Worm (Caenorhabditis elegans) whole organism, L1 larva: ENCODE data around the gene E04D5.5.
A peak's percentile ranks its signal among the peaks of the same experiment; 100 is the strongest.

ENCODE experiments used
- Y116A8C.19 ChIP-seq: sonication (generic microtip); optimal IDR thresholded peaks from 2 replicates; lab custom pipeline; 2016; ENCODE audit warnings: missing compliant biosample characterization, missing genetic modification characterization, borderline replicate concordance
- aha-1 ChIP-seq: fragments of 150-350 bp; optimal IDR thresholded peaks from 2 replicates; lab custom pipeline; 2014; ENCODE audit warnings: missing biosample characterization, missing genetic modification characterization
- blmp-1 ChIP-seq: fragments of 150-350 bp; optimal IDR thresholded peaks from 2 replicates; lab custom pipeline; 2014; ENCODE audit warnings: missing biosample characterization, missing genetic modification characterization
- ceh-63 ChIP-seq: fragments of 200-800 bp; sonication (Bioruptor generic); optimal IDR thresholded peaks from 2 replicates; lab custom pipeline; 2018; ENCODE audit warnings: mild to moderate bottlenecking, missing genetic modification characterization, missing compliant biosample characterization
- ces-1 ChIP-seq: fragments of 150-350 bp; optimal IDR thresholded peaks from 2 replicates; lab custom pipeline; 2014; ENCODE audit warnings: missing biosample characterization, missing genetic modification reagents, missing genetic modification characterization
- dpl-1 ChIP-seq, 3 experiments: fragments of 150-350 bp in 2 of 3; sonication (generic microtip) in 1 of 3; optimal IDR thresholded peaks; 2 replicates each; lab custom pipeline; 2014 to 2017; ENCODE audit warnings: missing biosample characterization in 3 of 3, missing genetic modification characterization in 3 of 3, missing genetic modification reagents in 3 of 3
- efl-1 ChIP-seq, 4 experiments: fragments of 150-350 bp; optimal IDR thresholded peaks in 3 of 4; peaks in 1 of 4; 1 replicate in 1 of 4; 2 replicates in 3 of 4; lab custom pipeline; 2014; ENCODE audit warnings: missing biosample characterization in 2 of 4, missing genetic modification characterization in 2 of 4, missing genetic modification reagents in 2 of 4
- elt-2 ChIP-seq: sonication (generic microtip); optimal IDR thresholded peaks from 2 replicates; lab custom pipeline; 2016; ENCODE audit warnings: missing genetic modification characterization, mild to moderate bottlenecking, inconsistent platforms, missing compliant biosample characterization, missing genetic modification reagents
- elt-3 ChIP-seq, 6 experiments: fragments of 150-350 bp in 1 of 6; sonication (generic microtip); optimal IDR thresholded peaks; 2 replicates each; lab custom pipeline; 2017 to 2018; ENCODE audit warnings: missing biosample characterization in 6 of 6, missing genetic modification characterization in 6 of 6, inconsistent platforms in 1 of 6
- ets-5 ChIP-seq: fragments of 200-800 bp; sonication (Bioruptor generic); IDR thresholded peaks from 2 replicates; pipeline ENCODE4 v1.3.6; 2022; ENCODE audit warnings: missing genetic modification characterization, missing compliant biosample characterization
- fkh-10 ChIP-seq: sonication (generic microtip); optimal IDR thresholded peaks from 2 replicates; lab custom pipeline; 2017; ENCODE audit warnings: missing biosample characterization, missing genetic modification reagents, missing genetic modification characterization
- fkh-4 ChIP-seq: sonication (generic microtip); optimal IDR thresholded peaks from 2 replicates; lab custom pipeline; 2016; ENCODE audit warnings: missing compliant biosample characterization, missing genetic modification characterization, borderline replicate concordance
- fos-1 ChIP-seq: fragments of 150-350 bp; optimal IDR thresholded peaks from 2 replicates; lab custom pipeline; 2014; ENCODE audit warnings: missing biosample characterization, missing genetic modification characterization
- grh-1 ChIP-seq: fragments of 200-800 bp; sonication (Bioruptor generic); IDR thresholded peaks from 2 replicates; pipeline ENCODE4 v1.3.6; 2022; ENCODE audit warnings: missing genetic modification reagents, missing genetic modification characterization, missing compliant biosample characterization
- irx-1 ChIP-seq: sonication (generic microtip); optimal IDR thresholded peaks from 2 replicates; lab custom pipeline; 2016; ENCODE audit warnings: missing genetic modification characterization, missing compliant biosample characterization
- jun-1 ChIP-seq: fragments of 150-350 bp; optimal IDR thresholded peaks from 2 replicates; lab custom pipeline; 2014; ENCODE audit warnings: missing biosample characterization, missing genetic modification reagents, missing genetic modification characterization
- lin-14 ChIP-seq: fragments of 200-800 bp; sonication (Bioruptor generic); optimal IDR thresholded peaks from 2 replicates; lab custom pipeline; 2018; ENCODE audit warnings: mild to moderate bottlenecking, missing genetic modification characterization, moderate library complexity, missing compliant biosample characterization
- lin-35 ChIP-seq, 2 experiments: fragments of 150-350 bp; optimal IDR thresholded peaks; 2 replicates each; lab custom pipeline; 2014; ENCODE audit warnings: missing biosample characterization in 2 of 2, missing genetic modification characterization in 2 of 2, missing genetic modification reagents in 2 of 2
- lin-39 ChIP-seq: fragments of 150-350 bp; optimal IDR thresholded peaks from 2 replicates; lab custom pipeline; 2014; ENCODE audit warnings: missing biosample characterization, missing genetic modification reagents, missing genetic modification characterization
- lsy-2 ChIP-seq, 2 experiments: fragments of 150-350 bp; optimal IDR thresholded peaks; 2 replicates each; lab custom pipeline; 2014; ENCODE audit warnings: missing biosample characterization in 2 of 2, missing genetic modification characterization in 2 of 2
- mab-9 ChIP-seq: fragments of 200-800 bp; sonication (Bioruptor generic); IDR thresholded peaks from 2 replicates; pipeline ENCODE4 v1.3.6; 2022; ENCODE audit warnings: missing genetic modification reagents, missing genetic modification characterization, missing compliant biosample characterization
- mdl-1 ChIP-seq, 2 experiments: fragments of 150-350 bp; optimal IDR thresholded peaks; 2 replicates each; lab custom pipeline; 2014 to 2017; ENCODE audit warnings: missing biosample characterization in 2 of 2, missing genetic modification characterization in 2 of 2, inconsistent platforms in 1 of 2
- mep-1 ChIP-seq: fragments of 150-350 bp; optimal IDR thresholded peaks from 2 replicates; lab custom pipeline; 2014; ENCODE audit warnings: missing biosample characterization, missing genetic modification characterization
- nhr-12 ChIP-seq: sonication (generic microtip); optimal IDR thresholded peaks from 2 replicates; lab custom pipeline; 2017; ENCODE audit warnings: missing biosample characterization, missing genetic modification characterization
- nhr-19 ChIP-seq: fragments of 200-800 bp; sonication (Bioruptor generic); conservative IDR thresholded peaks from 2 replicates; pipeline ENCODE4 v1.3.6; 2022; ENCODE audit warnings: missing genetic modification characterization, missing compliant biosample characterization
- nhr-20 ChIP-seq: sonication (generic microtip); optimal IDR thresholded peaks from 2 replicates; lab custom pipeline; 2016; ENCODE audit warnings: mild to moderate bottlenecking, missing genetic modification characterization, missing compliant biosample characterization
- nhr-47 ChIP-seq: sonication (generic microtip); optimal IDR thresholded peaks from 2 replicates; lab custom pipeline; 2016; ENCODE audit warnings: mild to moderate bottlenecking, missing genetic modification characterization, moderate library complexity, missing compliant biosample characterization
- nhr-71 ChIP-seq: sonication (generic microtip); optimal IDR thresholded peaks from 2 replicates; lab custom pipeline; 2016; ENCODE audit warnings: mild to moderate bottlenecking, missing genetic modification characterization, moderate library complexity, missing compliant biosample characterization
- nhr-84 ChIP-seq: sonication (generic microtip); optimal IDR thresholded peaks from 2 replicates; lab custom pipeline; 2017; ENCODE audit warnings: missing biosample characterization, missing genetic modification characterization
- nhr-85 ChIP-seq: sonication (generic microtip); peaks from one replicate; lab custom pipeline; 2016; ENCODE audit warnings: missing genetic modification characterization, inconsistent platforms, missing compliant biosample characterization
- nhr-90 ChIP-seq: sonication (generic microtip); optimal IDR thresholded peaks from 2 replicates; lab custom pipeline; 2016; ENCODE audit warnings: mild to moderate bottlenecking, missing genetic modification characterization, missing compliant biosample characterization; ENCODE audit not compliant: poor library complexity
- pqm-1 ChIP-seq: sonication (generic microtip); optimal IDR thresholded peaks from 3 replicates; lab custom pipeline; 2017; ENCODE audit warnings: missing biosample characterization, missing genetic modification characterization
- rnt-1 ChIP-seq: sonication (generic microtip); optimal IDR thresholded peaks from 2 replicates; lab custom pipeline; 2016; ENCODE audit warnings: mild to moderate bottlenecking, missing genetic modification characterization, moderate library complexity, missing compliant biosample characterization
- snpc-4 ChIP-seq: fragments of 150-350 bp; optimal IDR thresholded peaks from 2 replicates; lab custom pipeline; 2014; ENCODE audit warnings: missing biosample characterization, missing genetic modification characterization
- snu-23 ChIP-seq: sonication (generic microtip); optimal IDR thresholded peaks from 2 replicates; lab custom pipeline; 2016; ENCODE audit warnings: missing genetic modification characterization, missing compliant biosample characterization
- sox-4 ChIP-seq: sonication (generic microtip); optimal IDR thresholded peaks from 2 replicates; lab custom pipeline; 2016; ENCODE audit warnings: missing genetic modification characterization, missing compliant biosample characterization
- sptf-1 ChIP-seq: fragments of 150-350 bp; optimal IDR thresholded peaks from 2 replicates; lab custom pipeline; 2014; ENCODE audit warnings: missing biosample characterization, missing genetic modification characterization
- tbx-2 ChIP-seq: sonication (generic microtip); optimal IDR thresholded peaks from 2 replicates; lab custom pipeline; 2016; ENCODE audit warnings: missing genetic modification characterization, missing compliant biosample characterization
- tlp-1 ChIP-seq: fragments of 150-350 bp; optimal IDR thresholded peaks from 2 replicates; lab custom pipeline; 2014; ENCODE audit warnings: missing biosample characterization, missing genetic modification characterization
- unc-130 ChIP-seq: fragments of 150-350 bp; optimal IDR thresholded peaks from 2 replicates; lab custom pipeline; 2017; ENCODE audit warnings: missing biosample characterization, missing genetic modification characterization, inconsistent platforms
- unc-86 ChIP-seq: sonication (generic microtip); optimal IDR thresholded peaks from 2 replicates; lab custom pipeline; 2016; ENCODE audit warnings: missing genetic modification characterization, missing compliant biosample characterization
- xbp-1 ChIP-seq: sonication (generic microtip); optimal IDR thresholded peaks from 2 replicates; lab custom pipeline; 2016; ENCODE audit warnings: missing genetic modification characterization, missing compliant biosample characterization
- zag-1 ChIP-seq: fragments of 150-350 bp; optimal IDR thresholded peaks from 2 replicates; lab custom pipeline; 2014; ENCODE audit warnings: missing biosample characterization, missing genetic modification characterization
- zip-4 ChIP-seq: fragments of 200-800 bp; sonication (Bioruptor generic); optimal IDR thresholded peaks from 2 replicates; lab custom pipeline; 2018; ENCODE audit warnings: mild to moderate bottlenecking, missing genetic modification characterization, moderate library complexity, missing compliant biosample characterization

The E04D5.5 gene

ce11 chrII:10388041-10388706, 22.9 kb upstream of the E04D5.5 start (continued):
- TF ChIP-seq ets-5 (GFP tag; lab: Robert Waterston, UW) (no peak), pqm-1 (tag; lab: Kevin White, UChicago) (no peak), zag-1 (tag; lab: Kevin White, UChicago) (no peak), grh-1 (GFP tag; lab: Robert Waterston, UW) (peak; percentile 57; the same call in 1 of the 2 replicates), nhr-12 (no peak), irx-1 (tag; lab: Kevin White, UChicago) (peak; percentile 49), elt-3 (tag; optimal IDR thresholded peaks at IDR 0.05; lab: Kevin White, UChicago) (peak in 2 of 6 experiments; percentile 0 to 56), ces-1 (GFP tag; lab: Kevin White, UChicago) (no peak), rnt-1 (tag; lab: Kevin White, UChicago) (peak; percentile 73)
- TF ChIP-seq, all 84 proteins: peak for 46

- TF ChIP-seq dpl-1 (GFP tag; optimal IDR thresholded peaks at IDR 0.05; lab: Kevin White, UChicago) (peak in 2 of 3 experiments; percentile 11 to 29), snu-23 (peak; percentile 64), nhr-90 (tag; lab: Kevin White, UChicago) (peak; percentile 56), nhr-47 (tag; lab: Kevin White, UChicago) (peak; percentile 19), ceh-63 (GFP tag; lab: Kevin White, UChicago) (no peak), xbp-1 (peak; percentile 28), ets-5 (GFP tag; lab: Robert Waterston, UW) (no peak), fos-1 (no peak), fkh-4 (tag; lab: Kevin White, UChicago) (no peak), sptf-1 (no peak), unc-86 (tag; lab: Kevin White, UChicago) (no peak), mep-1 (tag; lab: Kevin White, UChicago) (peak; percentile 64), blmp-1 (tag; lab: Kevin White, UChicago) (peak; percentile 80), grh-1 (GFP tag; lab: Robert Waterston, UW) (no peak), nhr-19 (GFP tag; lab: Robert Waterston, UW) (peak; percentile 61), mab-9 (GFP tag; lab: Robert Waterston, UW) (no peak), rnt-1 (tag; lab: Kevin White, UChicago) (peak; percentile 35), tlp-1 (tag; lab: Kevin White, UChicago) (no peak), nhr-20 (tag; lab: Kevin White, UChicago) (peak; percentile 74), elt-3 (tag; optimal IDR thresholded peaks at IDR 0.05; lab: Kevin White, UChicago) (peak; percentile 3 to 84 (median 58)), aha-1 (no peak), lsy-2 (tag; optimal IDR thresholded peaks at IDR 0.05; lab: Kevin White, UChicago) (peak; percentile 34 to 41), unc-130 (tag; lab: Kevin White, UChicago) (peak; percentile 26), elt-2 (peak; percentile 69), nhr-71 (tag; lab: Kevin White, UChicago) (peak; percentile 77), nhr-84 (tag; lab: Kevin White, UChicago) (no peak), lin-14 (GFP tag; lab: Kevin White, UChicago) (peak; percentile 87), tbx-2 (tag; lab: Kevin White, UChicago) (peak; percentile 17), lin-39 (tag; lab: Kevin White, UChicago) (no peak), efl-1 (optimal IDR thresholded peaks at IDR 0.05; lab: Kevin White, UChicago) (peak in 1 of 2 experiments; percentile 4), efl-1 (GFP tag; optimal IDR thresholded peaks at IDR 0.05 in 1 of 2; lab: Kevin White, UChicago) (peak in 1 of 2 experiments; percentile 94), jun-1 (peak; percentile 3), Y116A8C.19 (no peak), nhr-85 (tag; lab: Kevin White, UChicago) (peak; percentile 86), snpc-4 (tag; lab: Kevin White, UChicago) (peak; percentile 2), lin-35 (GFP tag; optimal IDR thresholded peaks at IDR 0.05; lab: Kevin White, UChicago) (peak in 1 of 2 experiments; percentile 80), mdl-1 (tag; optimal IDR thresholded peaks at IDR 0.05; lab: Kevin White, UChicago) (peak in 1 of 2 experiments; percentile 82), sox-4 (no peak), zip-4 (GFP tag; lab: Kevin White, UChicago) (no peak), fkh-10 (GFP tag; lab: Kevin White, UChicago) (no peak)
Observed at ce11 chrII:10389038-10389437, 22.1 kb upstream of the E04D5.5 start.
